Worm (Caenorhabditis elegans) whole organism, L3 larva: Measurements from ENCODE around the gene E03H12.4.

ENCODE experiments used
- ceh-82 ChIP-seq: fragments of 150-350 bp; optimal IDR thresholded peaks from 2 replicates; lab custom pipeline; 2014; ENCODE audit warnings: missing biosample characterization, missing genetic modification characterization
- fkh-10 ChIP-seq: sonication (generic microtip); optimal IDR thresholded peaks from 2 replicates; lab custom pipeline; 2017; ENCODE audit warnings: missing biosample characterization, missing genetic modification reagents, missing genetic modification characterization
- mml-1 ChIP-seq: fragments of 150-350 bp; sonication (generic microtip); optimal IDR thresholded peaks from 3 replicates; lab custom pipeline; 2014; ENCODE audit warnings: missing biosample characterization, missing genetic modification characterization
- nfya-1 ChIP-seq: sonication (generic microtip); optimal IDR thresholded peaks from 2 replicates; lab custom pipeline; 2017; ENCODE audit warnings: missing genetic modification characterization, mild to moderate bottlenecking, missing compliant biosample characterization, antibody characterized with exemption, moderate library complexity; ENCODE audit not compliant: insufficient read depth
- nhr-11 ChIP-seq: fragments of 150-350 bp; optimal IDR thresholded peaks from 2 replicates; lab custom pipeline; 2014; ENCODE audit warnings: missing biosample characterization, missing genetic modification characterization
- nhr-28 ChIP-seq: fragments of 150-350 bp; optimal IDR thresholded peaks from 2 replicates; lab custom pipeline; 2014; ENCODE audit warnings: missing biosample characterization, missing genetic modification characterization
- pha-4 ChIP-seq: fragments of 150-350 bp; optimal IDR thresholded peaks from 2 replicates; lab custom pipeline; 2014; ENCODE audit warnings: missing biosample characterization, missing genetic modification reagents, missing genetic modification characterization
- snpc-4 ChIP-seq: fragments of 150-350 bp; optimal IDR thresholded peaks from 2 replicates; lab custom pipeline; 2014; ENCODE audit warnings: missing biosample characterization, missing genetic modification characterization
- unc-39 ChIP-seq: sonication (generic microtip); optimal IDR thresholded peaks from 4 replicates; lab custom pipeline; 2017; ENCODE audit warnings: missing biosample characterization, missing genetic modification characterization
- unc-62 ChIP-seq: fragments of 150-350 bp; sonication (generic microtip); optimal IDR thresholded peaks from 4 replicates; lab custom pipeline; 2014; ENCODE audit warnings: missing biosample characterization, missing genetic modification reagents, missing genetic modification characterization
- zag-1 ChIP-seq: fragments of 150-350 bp; optimal IDR thresholded peaks from 2 replicates; lab custom pipeline; 2014; ENCODE audit warnings: missing biosample characterization, missing genetic modification characterization
- ztf-11 ChIP-seq: fragments of 150-350 bp; optimal IDR thresholded peaks from 2 replicates; lab custom pipeline; 2014; ENCODE audit warnings: missing biosample characterization, missing genetic modification characterization
- ztf-4 ChIP-seq: fragments of 150-350 bp; optimal IDR thresholded peaks from 2 replicates; lab custom pipeline; 2014; ENCODE audit warnings: missing biosample characterization, missing genetic modification characterization

DNA sequence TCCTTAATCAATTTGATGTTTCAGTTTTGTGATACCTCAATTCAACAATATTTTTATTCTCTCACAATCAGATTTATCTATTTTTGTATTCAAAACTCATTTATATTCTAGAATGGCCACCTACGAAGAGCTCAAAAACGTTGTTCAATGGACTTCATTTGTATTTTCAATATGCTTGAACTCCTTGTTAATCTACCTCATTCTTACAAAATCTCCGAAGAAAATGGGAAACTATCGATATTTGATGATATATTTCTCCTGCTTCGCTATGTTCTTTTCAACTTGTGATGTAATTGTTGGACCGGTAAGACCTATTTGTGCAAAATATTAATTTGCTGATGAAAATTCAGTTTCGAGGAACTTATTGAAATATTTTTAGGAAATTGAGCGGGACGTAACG, 21.8 kb upstream of the E03H12.4 start, which contains the start of gene str-164:
- TF ChIP-seq zag-1 (tag; lab: Kevin White, UChicago) (no peak), fkh-10 (GFP tag; lab: Kevin White, UChicago) (no peak), nfya-1 (tag; lab: Kevin White, UChicago) (no peak), ztf-11 (tag; lab: Kevin White, UChicago) (no peak), nhr-28 (tag; lab: Kevin White, UChicago) (no peak), pha-4 (tag; lab: Kevin White, UChicago) (no peak), unc-62 (no peak), snpc-4 (tag; lab: Kevin White, UChicago) (no peak), ceh-82 (tag; lab: Kevin White, UChicago) (no peak), nhr-11 (tag; lab: Kevin White, UChicago) (no peak), unc-39 (tag; lab: Kevin White, UChicago) (no peak), ztf-4 (no peak), mml-1 (no peak)
